Worm (Caenorhabditis elegans) whole organism, midembryonic: ENCODE results near the gene K03B4.8.

Source experiments
- cog-1 ChIP-seq: sonication (generic microtip); optimal IDR thresholded peaks from 2 replicates; lab custom pipeline; 2016; ENCODE audit warnings: missing genetic modification characterization, missing compliant biosample characterization
- flt-1 ChIP-seq: fragments of 200-800 bp; sonication (Bioruptor generic); IDR thresholded peaks from 2 replicates; pipeline ENCODE4 v1.3.6; 2022; ENCODE audit warnings: missing genetic modification characterization, missing compliant biosample characterization
- klf-2 ChIP-seq: fragments of 200-800 bp; sonication (Bioruptor generic); conservative IDR thresholded peaks from 2 replicates; pipeline ENCODE4 v1.3.6; 2022; ENCODE audit warnings: missing genetic modification reagents, missing genetic modification characterization, missing compliant biosample characterization
- tab-1 ChIP-seq: fragments of 200-800 bp; sonication (Bioruptor generic); IDR thresholded peaks from 2 replicates; pipeline ENCODE4 v1.3.6; 2022; ENCODE audit warnings: missing genetic modification characterization, missing compliant biosample characterization
- ztf-23 ChIP-seq: fragments of 200-800 bp; sonication (Bioruptor generic); IDR thresholded peaks from 2 replicates; pipeline ENCODE4 v1.3.6; 2022; ENCODE audit warnings: missing genetic modification reagents, missing genetic modification characterization, missing compliant biosample characterization
- ztf-29 ChIP-seq: fragments of 200-800 bp; sonication (Bioruptor generic); IDR thresholded peaks from 2 replicates; pipeline ENCODE4 v1.3.6; 2022; ENCODE audit warnings: missing genetic modification reagents, missing genetic modification characterization, missing compliant biosample characterization

DNA sequence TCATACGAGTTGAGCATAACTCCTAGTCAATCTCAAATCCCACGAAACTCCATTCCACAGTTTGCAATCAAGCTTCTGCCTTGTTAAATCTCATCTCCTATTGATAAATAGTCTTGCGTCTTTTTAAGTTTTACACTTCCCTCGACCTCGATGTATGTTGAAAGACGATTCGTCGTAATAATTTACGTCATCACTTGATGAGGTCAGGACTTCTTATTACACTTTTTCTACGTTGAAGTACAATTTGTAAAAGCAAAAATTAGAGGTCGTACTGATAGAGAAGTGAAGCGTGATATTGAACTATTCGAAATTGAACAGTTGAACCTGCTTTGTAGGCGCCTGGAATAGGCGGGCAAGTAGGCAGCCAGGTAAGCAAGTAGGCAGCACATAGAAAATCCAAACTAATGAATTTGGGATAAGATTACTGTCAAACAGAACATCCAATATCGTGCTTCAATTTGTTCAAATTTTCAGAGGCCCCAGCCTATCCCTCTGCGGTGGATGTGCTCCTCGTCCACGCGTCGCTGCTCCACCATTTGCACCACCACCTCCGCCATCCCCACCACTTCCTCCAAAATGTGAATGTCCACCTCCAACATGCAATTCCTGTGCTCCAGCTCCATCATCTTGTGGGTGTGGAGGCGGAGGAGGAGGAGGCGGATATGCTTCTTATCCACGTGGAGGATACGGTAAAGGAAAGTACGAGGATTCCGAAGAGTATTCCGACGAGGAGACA, 24.6 kb downstream of the K03B4.8 start:
- TF ChIP-seq klf-2 (no peak), ztf-29 (GFP tag; lab: Robert Waterston, UW) (no peak), flt-1 (no peak), cog-1 (no peak), ztf-23 (GFP tag; lab: Robert Waterston, UW) (no peak), tab-1 (GFP tag; lab: Robert Waterston, UW) (no peak)
